Worm (Caenorhabditis elegans) whole organism, dauer: ENCODE results near the gene C40H1.8.

Experiments used
- unc-62 ChIP-seq: sonication (generic microtip); optimal IDR thresholded peaks from 2 replicates; lab custom pipeline; 2017; ENCODE audit warnings: missing biosample characterization, missing genetic modification reagents, missing genetic modification characterization

Gene C40H1.8

DNA sequence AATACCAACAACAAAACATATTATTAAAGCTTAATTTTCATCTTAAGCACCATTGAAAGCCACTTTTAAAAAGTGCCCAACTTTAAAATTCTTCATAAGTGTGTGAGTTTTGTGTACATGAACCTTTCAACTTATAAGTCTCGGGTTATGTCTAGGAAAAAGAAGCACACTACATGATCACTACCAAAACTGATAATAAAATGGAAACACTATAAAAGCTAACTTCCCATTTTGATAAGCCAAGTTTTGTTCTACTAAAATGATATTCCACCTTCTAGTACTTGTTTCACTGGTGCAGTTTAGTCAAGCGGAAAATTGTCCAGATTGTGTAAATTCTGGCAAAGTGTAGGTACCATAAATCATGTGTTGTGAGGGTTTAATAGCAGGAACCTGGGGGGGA is at the start of gene C40H1.8:
Gene C40H1.8 (plus strand): TSS at position 242 of the 400 bp plus-strand sequence.
- no peak for TF ChIP-seq unc-62 (GFP tag; lab: Kevin White, UChicago)

- no peak for TF ChIP-seq unc-62 (GFP tag; lab: Kevin White, UChicago)
These were observed 45.5 kb upstream of the C40H1.8 start, which contains the start of gene clip-1 for ce11 chrIII:9269012-9269471. Gene clip-1 (minus strand): TSS chrIII:9269062.

ce11 chrIII:9270183-9270582 is 44.3 kb upstream of the C40H1.8 start:
- no peak for TF ChIP-seq unc-62 (GFP tag; lab: Kevin White, UChicago)

DNA sequence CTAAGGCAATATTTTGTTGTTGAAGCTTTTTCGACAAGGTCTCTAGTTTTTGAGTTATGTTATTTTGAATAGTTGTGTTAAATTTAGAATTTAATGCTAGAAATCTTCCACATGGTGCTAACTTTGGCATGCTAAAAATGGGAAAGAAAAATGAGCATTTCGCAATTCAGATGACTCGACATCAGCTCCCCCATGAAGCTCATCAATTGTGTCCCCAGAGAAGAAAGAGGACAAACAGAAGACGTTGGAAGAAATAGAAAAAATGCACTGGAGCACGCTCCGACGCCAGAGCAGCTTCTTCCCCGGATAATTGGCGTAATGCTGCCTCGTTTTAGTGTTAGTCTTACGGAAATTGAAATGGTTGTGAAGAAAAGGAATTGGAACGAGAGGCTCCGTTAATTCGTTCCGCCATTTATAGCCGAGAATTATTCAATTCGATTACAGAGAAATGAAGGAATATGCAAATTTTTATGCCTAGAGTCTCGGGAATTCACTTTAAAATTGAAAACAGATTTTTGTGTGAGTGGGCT is 43.1 kb upstream of the C40H1.8 start:
- no peak for TF ChIP-seq unc-62 (GFP tag; lab: Kevin White, UChicago)

ce11 chrIII:9272107-9272506 is 42.4 kb upstream of the C40H1.8 start:
- TF ChIP-seq unc-62 (GFP tag; lab: Kevin White, UChicago): no peak

DNA sequence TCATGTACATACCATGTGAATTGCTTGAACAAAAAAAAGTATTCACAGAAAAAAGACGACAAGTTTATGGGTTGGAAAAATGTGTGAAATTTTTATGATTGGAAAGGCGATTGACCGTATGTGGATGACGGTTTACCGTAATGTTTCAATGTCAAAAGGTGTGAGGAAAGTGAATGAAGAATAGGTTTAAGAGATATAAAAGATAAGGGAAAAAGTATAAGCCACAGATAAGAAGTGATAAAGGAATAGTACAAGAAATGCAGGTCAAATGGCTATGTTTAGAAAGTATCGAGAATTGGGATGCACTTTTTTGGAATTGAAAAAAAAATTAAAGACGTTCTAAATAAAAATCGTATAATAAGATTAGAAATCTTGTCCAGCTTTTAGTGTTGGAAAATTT is 36.7 kb upstream of the C40H1.8 start:
- no peak for TF ChIP-seq unc-62 (GFP tag; lab: Kevin White, UChicago)

DNA sequence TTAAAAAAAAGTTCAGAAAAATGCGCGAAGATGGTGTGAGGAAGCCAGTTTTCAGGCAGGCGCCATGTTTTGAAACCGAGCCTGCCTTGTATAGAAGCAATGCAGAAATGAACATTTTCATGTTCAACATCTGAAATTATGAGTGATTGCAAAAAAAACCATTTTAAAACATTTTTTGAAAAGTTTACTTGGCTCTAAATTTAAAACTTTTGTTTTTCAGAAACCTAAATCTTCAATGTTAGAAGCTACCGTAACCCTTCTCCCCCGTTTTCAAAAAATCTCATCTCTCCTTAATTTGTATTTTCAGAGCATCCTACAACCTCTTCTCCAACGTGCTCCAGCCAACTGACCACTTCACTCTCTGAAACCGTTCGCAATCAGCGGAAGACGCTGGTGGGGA is 33.0 kb upstream of the C40H1.8 start, which contains the start of gene fozi-1:
Gene fozi-1 (plus strand): TSS at position 301 of the 400 bp plus-strand sequence.
- no peak for TF ChIP-seq unc-62 (GFP tag; lab: Kevin White, UChicago)

DNA sequence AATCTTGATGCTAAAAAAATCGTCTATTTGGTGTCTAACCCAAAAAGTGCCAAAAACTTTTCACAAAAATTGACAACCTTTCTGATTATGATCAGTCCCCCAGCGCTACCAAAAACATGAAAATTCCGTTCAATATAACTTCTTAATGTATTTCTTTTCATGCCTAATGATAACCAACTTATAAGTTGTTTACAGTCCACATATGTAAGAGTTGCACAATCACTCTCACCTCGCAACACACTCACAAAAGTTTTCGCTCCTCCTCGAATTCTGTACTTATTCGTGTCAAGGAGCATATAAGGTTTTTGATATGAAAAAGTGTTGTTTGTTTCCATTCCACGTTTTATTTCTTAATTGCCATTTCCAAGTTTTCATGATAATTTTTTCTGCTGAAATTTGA is 26.0 kb upstream of the C40H1.8 start:
- no peak for TF ChIP-seq unc-62 (GFP tag; lab: Kevin White, UChicago)

ce11 chrIII:9289815-9290214 is 24.7 kb upstream of the C40H1.8 start:
- no peak for TF ChIP-seq unc-62 (GFP tag; lab: Kevin White, UChicago)

DNA sequence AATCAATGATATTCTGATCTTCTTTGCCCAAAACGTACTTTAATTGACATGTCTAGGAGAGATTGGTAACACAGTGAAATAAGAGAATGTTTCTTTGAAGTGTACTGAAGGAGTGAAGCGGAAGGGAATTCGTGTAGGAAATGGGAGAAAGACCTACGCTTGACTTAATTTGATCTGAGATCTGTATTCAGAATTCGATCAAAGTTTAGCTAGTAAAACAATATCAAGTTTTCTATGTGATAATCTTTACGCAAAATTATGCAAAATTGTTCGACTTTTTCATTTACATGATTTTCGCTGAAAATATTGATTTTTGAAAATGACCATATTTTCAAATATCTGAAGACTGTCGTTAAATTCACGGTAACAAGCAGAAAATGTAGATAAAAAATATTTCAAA is 17.2 kb upstream of the C40H1.8 start, which contains the start of gene K01B6.4:
Gene K01B6.4 (minus strand): TSS at position 101 of the 400 bp plus-strand sequence.
- no peak for TF ChIP-seq unc-62 (GFP tag; lab: Kevin White, UChicago)

DNA sequence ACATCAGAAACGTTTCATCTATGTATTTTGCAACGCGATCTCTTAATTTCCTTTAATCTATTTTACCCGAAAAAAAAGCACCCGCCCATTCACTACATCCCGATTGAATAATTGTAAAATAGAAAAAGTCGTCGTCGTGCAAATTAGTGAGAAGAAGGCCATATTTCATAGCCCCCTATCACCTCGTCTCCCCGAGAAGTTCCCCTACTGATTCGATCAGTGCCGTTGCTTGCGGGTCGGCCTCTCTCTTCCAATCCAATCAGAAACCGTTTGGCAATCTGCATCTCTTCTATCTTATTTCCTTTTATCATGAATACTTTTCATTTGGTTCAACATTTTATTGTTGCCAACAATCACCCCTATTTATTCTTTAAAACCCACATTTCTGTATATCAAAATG is 15.4 kb upstream of the C40H1.8 start:
- no peak for TF ChIP-seq unc-62 (GFP tag; lab: Kevin White, UChicago)

DNA sequence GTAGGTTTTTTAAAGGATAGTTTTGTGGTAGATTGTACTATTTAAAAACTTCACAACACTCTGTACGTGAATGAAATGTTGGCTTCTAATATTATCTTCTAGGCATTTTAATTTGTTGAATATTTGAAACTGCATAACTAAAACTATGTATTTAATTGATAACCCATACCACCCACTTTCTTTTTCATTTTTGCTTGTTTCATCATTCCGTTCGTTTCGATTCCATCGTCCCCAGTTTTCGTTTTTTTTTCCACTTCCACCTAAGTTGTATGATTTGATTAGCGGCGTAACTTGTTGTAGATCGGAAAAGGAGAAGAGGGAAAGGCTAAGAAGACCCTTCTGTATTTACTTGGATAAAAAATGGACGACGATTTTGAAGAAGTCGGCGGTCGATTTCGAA is 14.6 kb upstream of the C40H1.8 start, which contains the start of gene K01B6.3:
Gene K01B6.3 (plus strand): TSS at position 301 of the 400 bp plus-strand sequence.
- no peak for TF ChIP-seq unc-62 (GFP tag; lab: Kevin White, UChicago)

DNA sequence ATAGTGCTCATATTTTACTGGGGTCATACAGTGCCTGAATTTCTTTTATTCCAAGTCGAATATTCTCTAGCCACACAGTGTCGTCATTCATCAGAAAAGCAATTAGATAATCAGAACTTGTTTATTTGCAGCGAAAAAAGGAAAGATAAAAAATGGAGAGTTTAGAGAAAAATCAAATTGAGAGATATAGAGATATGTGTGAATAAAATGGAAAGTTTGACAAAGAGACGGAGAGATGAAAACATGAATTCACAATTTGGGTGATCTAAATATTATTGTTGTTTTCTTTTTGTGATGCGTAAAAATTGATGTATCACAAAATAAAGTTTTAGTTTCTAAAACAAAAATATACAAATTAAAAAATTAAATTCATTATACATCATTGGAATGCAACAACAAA is 13.8 kb upstream of the C40H1.8 start:
- TF ChIP-seq unc-62 (GFP tag; lab: Kevin White, UChicago): no peak

DNA sequence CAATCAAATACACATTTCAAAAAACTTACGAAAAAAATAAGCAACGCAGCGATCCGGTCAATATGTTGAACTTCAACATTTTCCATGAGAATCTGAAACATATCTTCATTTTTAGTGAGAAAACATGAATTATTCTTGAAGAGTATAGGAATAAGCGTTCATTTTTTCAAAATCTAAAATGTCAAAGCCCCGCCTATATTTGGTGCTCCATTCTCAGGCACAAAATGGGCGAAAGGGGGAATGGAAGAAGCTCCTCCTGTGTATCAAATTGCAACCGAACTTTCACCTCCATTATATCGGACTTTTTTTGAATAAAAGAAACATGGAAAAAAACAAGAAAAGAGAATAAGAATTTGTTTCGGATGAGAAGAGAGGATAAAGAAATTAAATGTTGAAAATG is 7.9 kb upstream of the C40H1.8 start, which contains the start of gene srx-45:
Gene srx-45 (minus strand): TSS at position 101 of the 400 bp plus-strand sequence.
- TF ChIP-seq unc-62 (GFP tag; lab: Kevin White, UChicago): no peak

- TF ChIP-seq unc-62 (GFP tag; lab: Kevin White, UChicago): no peak
These were observed 4.7 kb upstream of the C40H1.8 start for ce11 chrIII:9309840-9310239.

DNA sequence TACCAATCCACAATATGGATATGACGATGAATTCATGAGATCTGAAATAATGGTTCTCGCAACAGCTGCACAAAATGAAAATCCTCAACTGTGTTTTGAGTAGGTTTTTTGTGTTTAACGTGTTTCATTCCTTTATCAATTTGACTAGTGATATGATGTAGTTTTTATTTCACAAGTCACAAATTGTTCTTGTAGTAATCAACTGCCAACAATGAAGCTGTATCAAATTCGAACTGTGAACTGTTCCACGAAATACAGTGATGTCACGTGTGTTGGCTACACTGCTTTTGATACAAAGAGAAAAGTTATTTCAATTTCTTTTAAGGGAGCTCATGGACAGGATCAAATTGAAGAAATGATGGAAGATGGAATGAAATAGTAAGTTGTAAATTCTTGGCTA is 663 bp downstream of the C40H1.8 start:
- TF ChIP-seq unc-62 (GFP tag; lab: Kevin White, UChicago): no peak

DNA sequence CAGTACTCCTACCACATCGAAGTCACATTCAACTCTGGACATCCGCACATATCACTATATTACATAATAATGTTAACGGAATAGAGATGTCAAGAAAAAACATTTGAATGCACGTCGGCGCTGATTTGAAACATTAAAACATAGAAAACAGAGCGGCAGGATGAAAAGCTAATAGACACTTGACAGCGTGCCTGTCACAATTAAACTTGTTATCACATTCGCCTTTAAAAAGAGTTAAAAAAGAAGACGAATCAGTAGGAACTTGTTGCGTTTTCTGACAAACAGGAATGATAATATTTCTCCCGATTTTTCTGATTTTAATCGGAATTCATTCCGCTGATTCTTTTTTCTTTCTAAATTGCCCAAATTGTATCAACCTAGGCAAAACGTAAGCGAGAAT is 3.1 kb downstream of the C40H1.8 start:
- no peak for TF ChIP-seq unc-62 (GFP tag; lab: Kevin White, UChicago)
